Worm (Caenorhabditis elegans) whole organism, young adult: Measurements from ENCODE around the gene acs-17.

Experiments
- F52B5.7 ChIP-seq: sonication (generic microtip); optimal IDR thresholded peaks from 2 replicates; lab custom pipeline; 2016; ENCODE audit warnings: mild to moderate bottlenecking, missing genetic modification characterization, missing compliant biosample characterization
- athp-1 ChIP-seq: sonication (generic microtip); optimal IDR thresholded peaks from 2 replicates; lab custom pipeline; 2017; ENCODE audit warnings: mild to moderate bottlenecking, missing genetic modification characterization, missing compliant biosample characterization
- ceh-27 ChIP-seq: fragments of 200-800 bp; sonication (Bioruptor generic); optimal IDR thresholded peaks from 2 replicates; lab custom pipeline; 2018; ENCODE audit warnings: mild to moderate bottlenecking, missing genetic modification characterization, moderate library complexity, missing compliant biosample characterization
- dpff-1 ChIP-seq: sonication (generic microtip); optimal IDR thresholded peaks from 2 replicates; lab custom pipeline; 2017; ENCODE audit warnings: mild to moderate bottlenecking, missing genetic modification characterization, missing compliant biosample characterization
- dpl-1 ChIP-seq: fragments of 150-350 bp; optimal IDR thresholded peaks from 2 replicates; lab custom pipeline; 2014; ENCODE audit warnings: missing biosample characterization, missing genetic modification reagents, missing genetic modification characterization
- gei-17 ChIP-seq: fragments of 200-800 bp; sonication (Bioruptor generic); optimal IDR thresholded peaks from 2 replicates; lab custom pipeline; 2018; ENCODE audit warnings: mild to moderate bottlenecking, missing genetic modification characterization, missing compliant biosample characterization
- hlh-12 ChIP-seq: sonication (generic microtip); optimal IDR thresholded peaks from 2 replicates; lab custom pipeline; 2016; ENCODE audit warnings: missing genetic modification characterization, missing compliant biosample characterization
- madf-6 ChIP-seq: fragments of 200-800 bp; sonication (Bioruptor generic); IDR thresholded peaks from 2 replicates; pipeline ENCODE4 v1.3.6; 2022; ENCODE audit warnings: missing genetic modification reagents, missing genetic modification characterization, missing compliant biosample characterization

- TF ChIP-seq athp-1 (tag; lab: Kevin White, UChicago) (no peak), dpl-1 (GFP tag; lab: Kevin White, UChicago) (no peak), madf-6 (no peak), gei-17 (GFP tag; lab: Kevin White, UChicago) (no peak), F52B5.7 (no peak), hlh-12 (tag; lab: Kevin White, UChicago) (no peak), ceh-27 (GFP tag; lab: Kevin White, UChicago) (no peak), dpff-1 (tag; lab: Kevin White, UChicago) (no peak)
Measured at ce11 chrX:5919097-5919496, 25.2 kb downstream of the acs-17 start, which contains the start of gene capa-1.
